Fruit fly (Drosophila melanogaster): ENCODE data around the gene Naglu.

The Naglu gene

DNA sequence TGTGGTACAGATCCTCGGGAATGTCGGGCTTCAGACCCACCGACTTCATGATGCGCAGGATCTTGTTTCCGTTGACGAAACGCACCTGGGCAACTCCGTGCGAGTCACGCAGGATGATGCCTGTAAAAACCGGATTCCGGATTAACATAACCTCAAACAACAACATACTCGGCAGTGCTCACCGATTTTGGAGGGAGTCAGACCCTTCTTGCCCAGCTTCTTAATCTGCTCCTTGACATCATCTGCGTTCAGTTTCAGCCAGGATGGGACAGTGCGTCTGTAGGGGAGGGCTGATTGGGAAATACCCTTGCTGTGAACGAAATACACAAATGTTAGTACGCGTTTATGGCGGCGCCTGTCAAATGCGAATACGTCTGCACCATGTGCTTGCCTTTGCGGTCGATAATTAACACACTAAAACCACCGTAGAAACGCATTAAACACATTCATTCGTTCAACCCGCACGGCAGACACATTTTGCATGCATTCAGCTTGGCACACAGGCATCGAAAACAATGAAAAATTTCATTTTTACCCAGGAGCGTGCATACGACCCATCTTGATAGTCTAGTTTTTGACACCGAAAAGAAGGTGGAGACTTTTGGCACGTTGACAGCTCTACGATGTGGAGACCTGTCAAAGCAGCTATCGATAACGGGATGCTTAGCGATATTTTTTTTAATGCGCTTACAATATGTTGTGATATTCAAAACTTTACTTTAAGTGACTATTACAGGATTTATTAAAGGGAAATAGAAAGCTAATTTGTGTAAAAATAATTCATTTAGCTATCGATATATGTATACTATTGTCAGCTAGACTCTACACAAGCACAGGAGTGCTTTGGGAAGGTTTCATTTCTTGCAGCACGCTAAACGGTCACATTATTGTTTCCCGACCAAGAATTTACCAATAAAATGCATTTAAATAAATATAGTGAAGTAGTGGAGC, 47.4 kb downstream of the Naglu start, which contains the start of the genes RpS13 and CSN8 (continued):
- TF ChIP-seq chinmo (GFP tag; IDR thresholded peaks at IDR 0.05; ENCODE audit: partially characterized antibody): peak; percentile 69; the same call in 2 of the 4 replicates
- TF ChIP-seq unc-4 (GFP tag; IDR thresholded peaks at IDR 0.05; ENCODE audit: partially characterized antibody): peak; percentile 95
- no peak for TF ChIP-seq tio (GFP tag; optimal IDR thresholded peaks at IDR 0.05)
- peak; percentile 39 for TF ChIP-seq E2f2 (GFP tag; IDR thresholded peaks at IDR 0.05)
- TF ChIP-seq CG16779 (GFP tag; IDR thresholded peaks at IDR 0.05): 0 out of 2 replicates have a peak, but pooled peaks have one; percentile 31
- TF ChIP-seq zf30C (GFP tag; optimal IDR thresholded peaks at IDR 0.05): no peak
- TF ChIP-seq nerfin-1 (tag; optimal IDR thresholded peaks at IDR 0.05): peak; percentile 39
- TF ChIP-seq CG17359 (tag; optimal IDR thresholded peaks at IDR 0.05): peak; percentile 10
- TF ChIP-seq CG17912 (GFP tag; optimal IDR thresholded peaks at IDR 0.05): peak; percentile 16
- no peak for TF ChIP-seq CG11723 (GFP tag; optimal IDR thresholded peaks at IDR 0.05)
- peak; percentile 92 for TF ChIP-seq YL-1 (GFP tag; optimal IDR thresholded peaks at IDR 0.05)
- no peak for TF ChIP-seq fru (optimal IDR thresholded peaks at IDR 0.05)
- peak; percentile 57 for TF ChIP-seq Lhr (GFP tag; optimal IDR thresholded peaks at IDR 0.05)
- no peak for TF ChIP-seq CkIIα-i1 (GFP tag; IDR thresholded peaks at IDR 0.05)
- TF ChIP-seq CG12299 (tag; optimal IDR thresholded peaks at IDR 0.05): peak; percentile 56
- TF ChIP-seq CG11504 (tag; optimal IDR thresholded peaks at IDR 0.05): peak; percentile 44
- TF ChIP-seq insv (GFP tag; optimal IDR thresholded peaks at IDR 0.05): peak in 1 of 2 experiments; percentile 40
- TF ChIP-seq sqz (GFP tag; optimal IDR thresholded peaks at IDR 0.05): peak; percentile 28
- peak; percentile 27 for TF ChIP-seq CG13775 (GFP tag; optimal IDR thresholded peaks at IDR 0.05)
- peak; percentile 62; the same call in 1 of the 3 replicates for TF ChIP-seq CG34422 (GFP tag; IDR thresholded peaks at IDR 0.05)
- peak; percentile 85 for TF ChIP-seq stwl (tag; optimal IDR thresholded peaks at IDR 0.05)
- no peak for TF ChIP-seq toy (GFP tag; IDR thresholded peaks at IDR 0.05)
- peak; percentile 47 for TF ChIP-seq CG13894 (tag; optimal IDR thresholded peaks at IDR 0.05)
- TF ChIP-seq CG2712 (tag; optimal IDR thresholded peaks at IDR 0.05): peak; percentile 33
- TF ChIP-seq abd-A (tag; optimal IDR thresholded peaks at IDR 0.05): peak; percentile 35
- peak; percentile 70 for TF ChIP-seq phol (tag; optimal IDR thresholded peaks at IDR 0.05)
- TF ChIP-seq otp (GFP tag; IDR thresholded peaks at IDR 0.05): no peak
- peak; percentile 43 for TF ChIP-seq NC2β (GFP tag; optimal IDR thresholded peaks at IDR 0.05)
- peak; percentile 7 for TF ChIP-seq grau (tag; optimal IDR thresholded peaks at IDR 0.05)
- TF ChIP-seq CG9215 (GFP tag; IDR thresholded peaks at IDR 0.05): no peak
- peak in 1 of 2 experiments; percentile 9 for TF ChIP-seq Pdp1 (GFP tag; optimal IDR thresholded peaks at IDR 0.05)
- peak; percentile 10 for TF ChIP-seq CG7839 (tag; optimal IDR thresholded peaks at IDR 0.05)
- no peak for TF ChIP-seq CG12769 (tag; optimal IDR thresholded peaks at IDR 0.05)
- TF ChIP-seq inv (GFP tag; IDR thresholded peaks at IDR 0.05; ENCODE audit: partially characterized antibody): peak; percentile 88
- 0 out of 2 replicates have a peak, but pooled peaks have one; percentile 7 for TF ChIP-seq CG3847 (GFP tag; IDR thresholded peaks at IDR 0.05)
- no peak for TF ChIP-seq CG11247 (GFP tag; IDR thresholded peaks at IDR 0.05)
- TF ChIP-seq Dll (GFP tag; IDR thresholded peaks at IDR 0.05; ENCODE audit: partially characterized antibody): peak; percentile 97
- peak; percentile 23 for TF ChIP-seq PHDP (tag; optimal IDR thresholded peaks at IDR 0.05)
- no peak for TF ChIP-seq Oaz (GFP tag; IDR thresholded peaks at IDR 0.05)
- TF ChIP-seq CG14860 (GFP tag; IDR thresholded peaks at IDR 0.05; ENCODE audit: partially characterized antibody): peak; percentile 92
- no peak for TF ChIP-seq hkb (optimal IDR thresholded peaks at IDR 0.05)
- TF ChIP-seq hkb (GFP tag; IDR thresholded peaks at IDR 0.05): 0 out of 2 replicates have a peak, but pooled peaks have one; percentile 12
- TF ChIP-seq Drgx (GFP tag; IDR thresholded peaks at IDR 0.05): peak; percentile 16; the same call in 1 of the 2 replicates
- TF ChIP-seq CG15514 (GFP tag; optimal IDR thresholded peaks at IDR 0.05): peak; percentile 60
- no peak for TF ChIP-seq psq (GFP tag; optimal IDR thresholded peaks at IDR 0.05)
- peak; percentile 38 for TF ChIP-seq CG8924 (tag; optimal IDR thresholded peaks at IDR 0.05)
- peak; percentile 20 for TF ChIP-seq CG18599 (GFP tag; optimal IDR thresholded peaks at IDR 0.05)

Measured in whole organism, embryonic.